Worm (Caenorhabditis elegans) whole organism, early embryonic: Measurements from ENCODE around the gene C34E10.10.

Experiments used
- B0310.2 ChIP-seq: sonication (generic microtip); optimal IDR thresholded peaks from 2 replicates; lab custom pipeline; 2016; ENCODE audit warnings: mild to moderate bottlenecking, missing genetic modification characterization, missing compliant biosample characterization
- F13C5.2 ChIP-seq: sonication (generic microtip); optimal IDR thresholded peaks from 2 replicates; lab custom pipeline; 2017; ENCODE audit warnings: mild to moderate bottlenecking, missing genetic modification characterization, inconsistent platforms, missing compliant biosample characterization
- aly-1 ChIP-seq: sonication (generic microtip); optimal IDR thresholded peaks from 2 replicates; lab custom pipeline; 2016; ENCODE audit warnings: missing genetic modification characterization, missing compliant biosample characterization
- ama-1 ChIP-seq: fragments of 150-350 bp; optimal IDR thresholded peaks from 2 replicates; lab custom pipeline; 2014
- ceh-13 ChIP-seq: fragments of 200-800 bp; sonication (Bioruptor generic); optimal IDR thresholded peaks from 2 replicates; lab custom pipeline; 2018; ENCODE audit warnings: mild to moderate bottlenecking, missing genetic modification characterization, missing compliant biosample characterization
- ceh-36 ChIP-seq: sonication (generic microtip); optimal IDR thresholded peaks from 2 replicates; lab custom pipeline; 2016; ENCODE audit warnings: missing genetic modification characterization, inconsistent platforms, missing compliant biosample characterization
- ets-7 ChIP-seq: sonication (generic microtip); optimal IDR thresholded peaks from 2 replicates; lab custom pipeline; 2016; ENCODE audit warnings: missing genotype, missing genetic modification characterization, missing compliant biosample characterization
- flt-1 ChIP-seq: fragments of 200-800 bp; sonication (Bioruptor generic); IDR thresholded peaks from 2 replicates; pipeline ENCODE4 v1.3.6; 2022; ENCODE audit warnings: missing genetic modification characterization, missing compliant biosample characterization
- hmbx-1 ChIP-seq: sonication (generic microtip); optimal IDR thresholded peaks from 2 replicates; lab custom pipeline; 2016; ENCODE audit warnings: mild to moderate bottlenecking, missing genetic modification characterization, missing compliant biosample characterization
- hmg-4 ChIP-seq: fragments of 200-800 bp; sonication (Bioruptor generic); optimal IDR thresholded peaks from 2 replicates; lab custom pipeline; 2018; ENCODE audit warnings: mild to moderate bottlenecking, missing genetic modification characterization, missing compliant biosample characterization
- hnd-1 ChIP-seq: sonication (generic microtip); optimal IDR thresholded peaks from 2 replicates; lab custom pipeline; 2016; ENCODE audit warnings: missing genetic modification characterization, missing compliant biosample characterization
- pes-1 ChIP-seq: fragments of 200-800 bp; sonication (Bioruptor generic); IDR thresholded peaks from 2 replicates; pipeline ENCODE4 v1.3.6; 2022; ENCODE audit warnings: missing genetic modification reagents, missing genetic modification characterization, missing compliant biosample characterization
- scrt-1 ChIP-seq: fragments of 200-800 bp; sonication (Bioruptor generic); IDR thresholded peaks from 2 replicates; pipeline ENCODE4 v1.3.6; 2022; ENCODE audit warnings: missing genetic modification characterization, missing compliant biosample characterization
- sea-1 ChIP-seq: fragments of 200-800 bp; sonication (Bioruptor generic); conservative IDR thresholded peaks from 2 replicates; pipeline ENCODE4 v1.3.6; 2022; ENCODE audit warnings: missing genetic modification characterization, missing compliant biosample characterization
- tbx-11 ChIP-seq: fragments of 200-800 bp; sonication (Bioruptor generic); IDR thresholded peaks from 2 replicates; pipeline ENCODE4 v1.3.6; 2022; ENCODE audit warnings: missing genetic modification characterization, missing compliant biosample characterization
- tbx-37 ChIP-seq: fragments of 200-800 bp; sonication (Bioruptor generic); conservative IDR thresholded peaks from 2 replicates; pipeline ENCODE4 v1.3.6; 2022; ENCODE audit warnings: missing genetic modification reagents, missing genetic modification characterization, missing compliant biosample characterization
- tra-4 ChIP-seq: sonication (generic microtip); optimal IDR thresholded peaks from 2 replicates; lab custom pipeline; 2017; ENCODE audit warnings: missing genetic modification characterization, missing compliant biosample characterization

C34E10.10 gene

DNA sequence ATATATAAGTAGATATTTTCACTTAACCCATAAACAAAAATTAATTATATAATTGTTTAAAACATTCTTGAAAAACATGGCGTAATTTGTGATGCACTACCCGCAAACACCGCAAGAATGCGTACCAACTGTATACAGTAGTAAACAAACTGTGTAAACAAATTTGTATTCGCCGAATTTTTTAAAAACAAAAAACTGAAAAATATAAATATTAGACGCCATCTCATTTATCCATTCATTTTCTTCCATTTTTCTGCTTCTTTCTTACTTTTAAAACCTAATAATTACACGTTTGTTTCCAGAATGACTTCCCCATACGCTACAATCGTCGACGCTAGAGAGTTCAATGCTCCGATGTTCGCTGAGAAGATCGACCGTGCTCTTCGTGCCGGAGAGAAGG, 2.4 kb downstream of the C34E10.10 start, which contains the start of gene nex-1:
nex-1 (plus strand) TSS at position 301 of the 400 bp plus-strand sequence.
- TF ChIP-seq F13C5.2 (tag; lab: Kevin White, UChicago) = no peak
- TF ChIP-seq hmg-4 (GFP tag; lab: Kevin White, UChicago) = no peak
- no peak for TF ChIP-seq ceh-13
- TF ChIP-seq ama-1 (lab: Kevin White, UChicago) = no peak
- no peak for TF ChIP-seq tbx-11 (GFP tag; lab: Robert Waterston, UW)
- no peak for TF ChIP-seq flt-1 (GFP tag; lab: Robert Waterston, UW)

DNA sequence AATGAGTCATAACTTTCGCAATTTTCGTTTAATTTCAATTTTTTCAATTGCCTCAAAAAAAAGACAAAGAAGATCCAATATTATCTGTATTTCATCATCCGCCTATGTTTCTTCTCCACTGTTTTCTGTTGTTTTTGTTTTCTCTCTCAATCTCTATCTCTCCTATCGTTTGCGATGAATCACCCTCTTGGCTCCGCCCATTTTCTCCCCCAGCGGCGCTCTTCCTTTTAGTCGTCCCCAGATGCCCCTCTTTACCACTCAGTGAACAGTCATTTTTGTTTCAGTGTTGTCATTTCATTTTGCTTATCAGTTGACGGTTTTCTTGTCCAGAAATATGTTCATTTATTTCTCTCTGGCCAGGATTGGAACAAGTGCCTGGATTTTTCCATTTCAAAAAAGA, 2.8 kb downstream of the C34E10.10 start:
- TF ChIP-seq scrt-1 (no peak), tra-4 (tag; lab: Kevin White, UChicago) (no peak), aly-1 (tag; lab: Kevin White, UChicago) (no peak), sea-1 (GFP tag; lab: Robert Waterston, UW) (no peak), ceh-36 (tag; lab: Kevin White, UChicago) (no peak), flt-1 (GFP tag; lab: Robert Waterston, UW) (no peak), pes-1 (GFP tag; lab: Robert Waterston, UW) (no peak)

DNA sequence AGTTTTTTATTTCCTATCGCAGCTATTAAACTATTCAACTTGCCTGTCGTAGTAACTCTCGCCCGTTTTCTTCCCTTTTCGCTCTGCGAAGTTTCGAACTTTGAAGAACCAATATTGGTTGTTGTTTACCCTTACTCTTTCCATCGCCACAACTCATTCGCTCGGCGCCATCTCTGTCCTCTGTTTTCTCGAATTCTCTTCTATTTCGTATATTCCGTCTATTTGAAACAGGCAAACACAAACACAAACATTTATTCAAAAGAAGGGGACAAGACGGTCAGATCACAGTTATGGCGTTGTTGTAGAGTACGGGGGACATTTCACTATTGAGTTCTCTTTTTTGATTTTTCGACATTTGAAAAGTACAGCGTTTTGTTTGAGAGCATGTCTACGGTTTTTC, 4.9 kb downstream of the C34E10.10 start:
- TF ChIP-seq aly-1 (tag; lab: Kevin White, UChicago) (no peak), ets-7 (tag; lab: Kevin White, UChicago) (no peak), scrt-1 (no peak), flt-1 (GFP tag; lab: Robert Waterston, UW) (no peak), tbx-11 (GFP tag; lab: Robert Waterston, UW) (no peak), pes-1 (GFP tag; lab: Robert Waterston, UW) (no peak), B0310.2 (no peak), F13C5.2 (tag; lab: Kevin White, UChicago) (no peak), hmg-4 (GFP tag; lab: Kevin White, UChicago) (no peak), hnd-1 (tag; lab: Kevin White, UChicago) (no peak), tbx-37 (GFP tag; lab: Robert Waterston, UW) (no peak), ceh-13 (no peak), sea-1 (GFP tag; lab: Robert Waterston, UW) (no peak), ceh-36 (tag; lab: Kevin White, UChicago) (no peak), hmbx-1 (no peak), ama-1 (lab: Kevin White, UChicago) (no peak), tra-4 (tag; lab: Kevin White, UChicago) (no peak)

DNA sequence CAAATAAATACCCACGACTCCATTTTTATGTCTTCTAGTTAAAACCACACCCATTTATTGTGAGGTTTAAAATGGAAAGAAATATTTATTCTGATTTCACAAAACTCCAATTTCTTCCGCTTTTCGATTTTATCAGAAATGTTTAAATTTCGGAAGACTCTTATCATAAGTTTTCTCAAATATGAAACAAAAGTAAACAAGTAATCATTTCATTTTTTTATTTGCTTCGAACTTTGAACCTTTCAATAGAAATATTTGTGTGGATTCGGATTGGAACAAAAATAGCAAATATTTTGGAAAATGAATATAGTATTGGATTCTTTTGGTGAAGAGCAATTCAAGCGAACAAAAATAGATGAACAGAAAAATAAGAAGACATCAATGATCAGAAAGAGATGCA, 5.9 kb downstream of the C34E10.10 start:
- TF ChIP-seq aly-1 (tag; lab: Kevin White, UChicago) = no peak
- no peak for TF ChIP-seq hmbx-1
- TF ChIP-seq B0310.2 = no peak
- TF ChIP-seq sea-1 (GFP tag; lab: Robert Waterston, UW) = no peak

DNA sequence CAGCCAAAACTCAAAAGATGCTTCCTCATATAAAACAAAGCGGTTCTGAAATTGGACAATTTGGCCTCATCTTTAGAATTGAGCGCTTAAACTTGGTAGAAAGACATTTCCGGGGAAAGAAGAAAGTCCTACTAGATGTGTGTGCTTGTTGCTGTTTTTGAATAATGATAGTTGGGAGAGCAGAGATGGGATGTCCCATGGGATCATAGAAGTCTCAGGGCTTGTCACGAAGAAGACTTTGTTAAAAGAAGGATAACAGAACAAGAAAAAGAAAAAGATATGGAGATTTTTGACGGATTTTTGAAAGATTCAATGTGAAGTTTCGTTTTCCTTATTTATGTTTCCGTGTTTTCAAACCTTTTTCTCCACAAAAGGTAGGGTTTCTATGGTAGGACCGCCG, 9.0 kb downstream of the C34E10.10 start, which contains the start of gene ZC155.2:
ZC155.2 (plus strand) TSS at position 301 of the 400 bp plus-strand sequence.
- TF ChIP-seq pes-1 (GFP tag; lab: Robert Waterston, UW) = no peak
- no peak for TF ChIP-seq B0310.2
- no peak for TF ChIP-seq ama-1 (lab: Kevin White, UChicago)
- no peak for TF ChIP-seq flt-1 (GFP tag; lab: Robert Waterston, UW)
- TF ChIP-seq aly-1 (tag; lab: Kevin White, UChicago) = no peak
- no peak for TF ChIP-seq hmbx-1
- TF ChIP-seq F13C5.2 (tag; lab: Kevin White, UChicago) = no peak
- TF ChIP-seq ceh-36 (tag; lab: Kevin White, UChicago) = no peak
- no peak for TF ChIP-seq tbx-37 (GFP tag; lab: Robert Waterston, UW)
- TF ChIP-seq scrt-1 = no peak
- no peak for TF ChIP-seq ceh-13
- TF ChIP-seq hmg-4 (GFP tag; lab: Kevin White, UChicago) = no peak
- TF ChIP-seq ets-7 (tag; lab: Kevin White, UChicago) = no peak
- TF ChIP-seq hnd-1 (tag; lab: Kevin White, UChicago) = no peak
- TF ChIP-seq tra-4 (tag; lab: Kevin White, UChicago) = no peak
- no peak for TF ChIP-seq tbx-11 (GFP tag; lab: Robert Waterston, UW)

DNA sequence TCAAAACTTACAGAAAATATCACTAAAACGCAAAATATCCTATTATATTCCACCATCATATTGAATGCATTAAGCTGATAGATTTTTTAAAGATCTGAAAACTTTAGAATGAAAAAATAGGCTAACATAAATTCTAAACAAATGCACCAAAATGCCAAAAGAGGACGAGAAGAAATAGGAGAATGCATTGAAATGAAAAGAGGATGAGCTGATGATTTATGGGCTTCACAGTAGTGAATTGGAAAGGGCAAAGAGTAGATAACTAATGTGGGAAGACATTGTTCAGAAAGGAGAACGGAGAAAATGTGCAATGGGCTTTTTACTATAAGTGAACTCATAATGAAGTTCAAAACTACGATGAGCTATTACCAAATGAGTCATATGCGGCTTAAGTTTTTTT, 10.2 kb downstream of the C34E10.10 start, which contains the start of gene cutl-19:
cutl-19 (minus strand) TSS at position 101 of the 400 bp plus-strand sequence.
- no peak for TF ChIP-seq flt-1 (GFP tag; lab: Robert Waterston, UW)
- no peak for TF ChIP-seq tbx-37 (GFP tag; lab: Robert Waterston, UW)
- no peak for TF ChIP-seq tbx-11 (GFP tag; lab: Robert Waterston, UW)
- TF ChIP-seq ets-7 (tag; lab: Kevin White, UChicago) = no peak
- TF ChIP-seq ceh-36 (tag; lab: Kevin White, UChicago) = no peak
- no peak for TF ChIP-seq ama-1 (lab: Kevin White, UChicago)
- TF ChIP-seq hmbx-1 = no peak
- TF ChIP-seq pes-1 (GFP tag; lab: Robert Waterston, UW) = no peak
- no peak for TF ChIP-seq ceh-13
- no peak for TF ChIP-seq sea-1 (GFP tag; lab: Robert Waterston, UW)
- TF ChIP-seq tra-4 (tag; lab: Kevin White, UChicago) = no peak

DNA sequence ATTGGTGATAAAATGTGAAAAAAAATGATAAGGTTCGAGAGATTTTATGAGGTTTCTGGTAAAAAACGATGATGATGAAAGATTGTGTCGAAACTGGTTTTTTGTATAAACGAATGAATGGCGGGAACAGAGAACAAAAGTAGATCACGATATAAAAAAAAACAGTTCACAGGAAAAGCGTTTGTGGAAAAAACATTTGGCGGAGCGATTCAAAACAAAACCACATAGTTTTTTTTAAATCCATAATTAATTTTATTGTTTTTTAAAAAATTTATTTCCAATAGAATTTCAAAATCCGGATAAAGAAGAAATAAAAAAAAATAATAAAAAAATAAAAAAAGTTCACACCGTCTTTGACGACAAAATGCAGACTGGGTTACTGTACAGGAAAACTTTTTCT, 12.3 kb downstream of the C34E10.10 start, which contains the start of gene ZC155.4:
ZC155.4 (minus strand) TSS at position 101 of the 400 bp plus-strand sequence.
- TF ChIP-seq pes-1 (GFP tag; lab: Robert Waterston, UW) = no peak

DNA sequence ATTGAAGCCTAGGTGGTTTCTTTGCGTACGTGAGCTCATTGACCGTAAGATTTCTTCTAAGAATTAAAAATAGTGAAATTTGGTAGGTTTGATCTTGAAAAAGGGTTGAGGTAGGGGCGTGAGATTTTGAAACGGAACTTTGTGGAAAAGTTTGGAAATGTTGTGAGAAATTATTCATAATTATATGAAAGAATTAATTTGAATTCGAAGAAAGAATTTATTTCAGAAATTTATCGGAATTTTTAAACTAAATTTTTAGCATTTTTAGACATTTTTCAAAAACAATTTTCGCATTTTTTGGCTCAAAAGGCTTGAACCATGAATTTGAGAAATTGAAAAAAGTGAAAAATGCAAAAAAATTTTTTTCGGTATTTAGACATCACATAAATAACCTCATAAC, 13.5 kb downstream of the C34E10.10 start:
- no peak for TF ChIP-seq tra-4 (tag; lab: Kevin White, UChicago)
- TF ChIP-seq ceh-13 = no peak
- no peak for TF ChIP-seq hmbx-1
- TF ChIP-seq ets-7 (tag; lab: Kevin White, UChicago) = no peak
- TF ChIP-seq ceh-36 (tag; lab: Kevin White, UChicago) = no peak
- TF ChIP-seq B0310.2 = no peak
- no peak for TF ChIP-seq ama-1 (lab: Kevin White, UChicago)
- TF ChIP-seq aly-1 (tag; lab: Kevin White, UChicago) = no peak
- TF ChIP-seq hmg-4 (GFP tag; lab: Kevin White, UChicago) = no peak
- TF ChIP-seq tbx-37 (GFP tag; lab: Robert Waterston, UW) = no peak
- no peak for TF ChIP-seq sea-1 (GFP tag; lab: Robert Waterston, UW)
- TF ChIP-seq flt-1 (GFP tag; lab: Robert Waterston, UW) = no peak
- no peak for TF ChIP-seq tbx-11 (GFP tag; lab: Robert Waterston, UW)
- no peak for TF ChIP-seq scrt-1
